Worm (Caenorhabditis elegans): ENCODE measurements around the gene K11H12.6.

- no peak for TF ChIP-seq ceh-36 (tag; optimal IDR thresholded peaks at IDR 0.05)
- no peak for TF ChIP-seq ama-1 (optimal IDR thresholded peaks at IDR 0.05)
- TF ChIP-seq B0310.2 (tag; optimal IDR thresholded peaks at IDR 0.05) = no peak
- no peak for TF ChIP-seq tbx-11 (GFP tag; IDR thresholded peaks at IDR 0.05)
- no peak for TF ChIP-seq flt-1 (GFP tag; IDR thresholded peaks at IDR 0.05)
- TF ChIP-seq hmbx-1 (tag; optimal IDR thresholded peaks at IDR 0.05) = no peak
Measured at ce11 chrIV:639167-639566, 27.9 kb upstream of the K11H12.6 start.
